Fruit fly (Drosophila melanogaster): ENCODE data around the gene CG42446.

Gene CG42446

DNA sequence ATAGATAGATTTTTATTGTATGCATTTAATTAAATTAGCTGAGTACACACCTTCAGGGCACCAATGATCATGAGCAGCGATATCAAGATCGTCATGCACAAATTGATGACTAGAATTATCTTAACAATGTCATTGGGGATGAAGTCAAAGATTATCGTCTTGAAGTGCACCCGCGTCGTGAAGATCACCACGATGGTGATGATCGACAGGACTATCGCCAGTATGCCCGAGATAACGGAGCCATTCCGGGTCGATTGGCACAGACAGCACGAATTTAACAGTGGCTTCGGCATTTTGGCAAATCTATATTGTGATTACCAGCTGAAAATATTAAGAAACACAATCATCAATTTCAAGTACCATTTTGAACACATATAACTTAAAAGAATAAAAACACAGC lies 7.9 kb downstream of the CG42446 start:
- no peak for TF ChIP-seq Dfd (GFP tag; optimal IDR thresholded peaks at IDR 0.05)
- TF ChIP-seq h (GFP tag; optimal IDR thresholded peaks at IDR 0.05): no peak
- no peak for TF ChIP-seq ey (GFP tag; optimal IDR thresholded peaks at IDR 0.05)
- no peak for TF ChIP-seq brk (GFP tag; optimal IDR thresholded peaks at IDR 0.05)

DNA sequence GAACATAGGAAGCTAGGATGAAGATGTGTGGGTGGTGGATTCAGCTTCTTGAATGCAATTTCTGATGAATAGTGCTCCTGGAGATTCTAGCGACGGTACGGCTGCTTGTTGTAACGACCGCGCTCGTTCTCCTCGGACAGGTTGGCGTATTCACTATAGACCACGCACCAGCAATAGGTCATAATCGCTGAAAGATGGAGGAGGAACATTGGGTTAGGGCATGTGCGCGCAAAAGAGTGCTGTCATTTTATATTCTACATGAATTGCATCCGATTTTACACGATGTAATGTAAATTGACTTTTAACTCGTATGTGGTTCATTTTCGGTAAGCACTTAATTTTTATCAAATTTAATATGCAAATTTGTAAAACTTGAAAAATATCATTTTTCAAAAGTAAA lies 8.9 kb downstream of the CG42446 start:
- TF ChIP-seq Myc (optimal IDR thresholded peaks at IDR 0.05): peak; percentile 21
- no peak for TF ChIP-seq dmrt93B (GFP tag; optimal IDR thresholded peaks at IDR 0.05)

DNA sequence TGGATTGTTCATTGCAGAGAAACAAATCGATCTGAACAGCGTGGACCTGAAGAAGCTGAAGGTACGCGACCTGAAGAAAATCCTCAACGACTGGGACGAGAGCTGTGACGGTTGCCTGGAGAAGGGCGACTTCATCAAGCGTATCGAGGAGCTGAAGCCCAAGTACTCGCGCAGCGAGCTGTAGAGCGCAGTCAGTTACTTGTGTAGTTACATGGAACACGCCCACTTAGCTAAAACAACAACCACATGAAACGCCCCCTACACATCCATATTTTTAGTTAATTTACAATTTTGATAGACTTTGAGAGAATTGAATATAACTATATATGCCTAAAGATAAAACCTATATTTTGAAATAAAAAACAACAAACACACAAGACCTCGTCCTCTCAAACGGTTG lies 9.5 kb downstream of the CG42446 start:
- TF ChIP-seq brk (GFP tag; optimal IDR thresholded peaks at IDR 0.05) (no peak), Abd-B (GFP tag; optimal IDR thresholded peaks at IDR 0.05) (no peak), pan (optimal IDR thresholded peaks at IDR 0.05) (no peak), N (GFP tag; optimal IDR thresholded peaks at IDR 0.05) (no peak), h (GFP tag; optimal IDR thresholded peaks at IDR 0.05) (no peak), CG9705 (GFP tag; optimal IDR thresholded peaks at IDR 0.05) (no peak), tai (GFP tag; optimal IDR thresholded peaks at IDR 0.05) (no peak), OdsH (GFP tag; optimal IDR thresholded peaks at IDR 0.05) (no peak), CG32264 (GFP tag; optimal IDR thresholded peaks at IDR 0.05) (no peak), sv (GFP tag; optimal IDR thresholded peaks at IDR 0.05) (no peak), Dif (GFP tag; optimal IDR thresholded peaks at IDR 0.05; ENCODE audit: partially characterized antibody) (no peak)

DNA sequence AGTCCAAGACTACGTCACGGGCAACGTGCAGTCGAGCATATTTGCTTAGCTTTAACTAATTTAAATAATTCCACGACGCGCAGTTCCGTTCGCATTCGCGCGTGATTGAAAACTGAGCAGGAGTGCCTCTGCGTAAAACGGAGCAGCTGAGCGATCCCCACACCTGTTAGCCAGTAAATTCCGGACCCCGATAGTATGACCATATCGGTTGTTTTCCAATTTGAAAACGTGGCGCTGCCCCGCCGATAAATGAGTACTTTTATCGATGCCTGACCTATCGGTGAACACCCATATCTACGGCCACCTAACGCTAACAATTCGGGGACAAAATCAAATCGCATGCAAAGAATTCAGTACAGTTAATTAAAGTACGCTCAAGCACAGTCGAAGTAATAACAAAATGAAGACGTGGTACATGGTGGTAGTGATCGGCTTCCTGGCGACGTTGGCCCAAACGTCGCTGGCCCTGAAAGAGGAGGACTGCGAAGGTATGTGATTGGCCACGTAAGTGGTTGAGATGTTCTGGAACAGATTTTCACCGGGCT lies 10.7 kb downstream of the CG42446 start, which contains the start of the genes CG14879 and Manf:
Gene CG14879 (minus strand): TSS at position 116 of the 545 bp plus-strand sequence.
Gene Manf (plus strand): TSS at position 294 of the 545 bp plus-strand sequence.
- TF ChIP-seq h (GFP tag; optimal IDR thresholded peaks at IDR 0.05) (peak; percentile 26), brk (GFP tag; optimal IDR thresholded peaks at IDR 0.05) (no peak), rgr (GFP tag; optimal IDR thresholded peaks at IDR 0.05) (peak; percentile 20), CrebA (GFP tag; optimal IDR thresholded peaks at IDR 0.05; ENCODE audit: borderline replicate concordance) (peak; percentile 92), pan (optimal IDR thresholded peaks at IDR 0.05) (no peak), Hnf4 (GFP tag; optimal IDR thresholded peaks at IDR 0.05) (peak; percentile 22), Rel (GFP tag; optimal IDR thresholded peaks at IDR 0.05) (no peak), Rel (tag; optimal IDR thresholded peaks at IDR 0.05) (peak; percentile 69), Hr83 (GFP tag; optimal IDR thresholded peaks at IDR 0.05; ENCODE audit: poor library complexity, severe bottlenecking) (peak; percentile 17), lola (GFP tag; optimal IDR thresholded peaks at IDR 0.05) (no peak)

DNA sequence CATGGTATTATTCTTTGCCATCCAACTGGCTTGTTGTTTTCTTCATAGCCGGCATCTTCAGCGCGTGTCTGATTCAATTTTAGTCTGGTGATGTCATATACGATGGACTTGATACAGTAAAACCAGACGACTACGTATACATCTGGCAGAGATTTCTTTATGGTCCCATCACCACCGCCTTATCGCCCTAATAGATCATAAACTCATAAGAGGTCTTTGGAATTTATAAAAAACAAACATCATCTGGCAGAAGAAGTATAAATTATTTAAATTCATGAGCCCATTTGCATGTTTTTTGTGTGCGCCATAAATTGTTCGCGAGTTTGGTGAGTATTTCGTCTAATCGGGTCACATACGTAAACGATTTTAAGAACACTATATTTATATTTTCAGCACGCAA lies 11.6 kb downstream of the CG42446 start:
- TF ChIP-seq ey (GFP tag; optimal IDR thresholded peaks at IDR 0.05) (no peak), usp (GFP tag; optimal IDR thresholded peaks at IDR 0.05) (no peak), rgr (GFP tag; optimal IDR thresholded peaks at IDR 0.05) (no peak)

DNA sequence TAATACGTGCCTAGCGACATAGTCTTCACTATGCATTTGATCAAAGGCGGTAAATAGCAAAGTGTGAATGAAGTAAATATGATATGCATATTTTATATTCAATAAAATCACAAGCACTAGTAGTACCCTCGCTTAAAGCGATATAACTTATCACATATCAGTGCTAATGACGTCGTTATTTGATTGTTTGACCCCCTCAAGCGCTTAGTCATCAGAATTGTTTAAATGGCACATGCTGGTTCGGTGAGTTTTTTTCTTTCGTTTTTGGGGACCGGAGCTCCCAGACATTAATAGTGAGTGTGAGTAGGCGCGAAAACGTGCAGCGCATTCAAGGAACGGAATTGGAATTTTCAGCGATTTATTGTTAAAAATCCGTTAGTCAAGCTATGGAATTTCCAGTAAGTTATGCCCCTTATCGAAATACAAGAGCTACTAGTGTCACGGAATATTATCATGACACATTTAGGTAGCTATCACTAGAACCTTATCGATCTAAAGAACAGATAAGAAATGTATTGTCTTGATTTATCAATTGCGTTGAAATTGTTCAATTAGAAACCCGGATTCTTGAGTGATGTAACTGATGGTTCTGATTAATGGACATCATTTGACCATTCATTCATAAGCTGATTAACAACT lies 12.2 kb downstream of the CG42446 start:
- no peak for TF ChIP-seq Myc (optimal IDR thresholded peaks at IDR 0.05)
- TF ChIP-seq dl (GFP tag; optimal IDR thresholded peaks at IDR 0.05; ENCODE audit: insufficient read depth in 1 of 2, partially characterized antibody in 2 of 2): no peak
- no peak for TF ChIP-seq Jra (GFP tag; optimal IDR thresholded peaks at IDR 0.05)
- no peak for TF ChIP-seq h (GFP tag; optimal IDR thresholded peaks at IDR 0.05)
- TF ChIP-seq HLH106 (tag; optimal IDR thresholded peaks at IDR 0.05): no peak
- TF ChIP-seq CG32264 (GFP tag; optimal IDR thresholded peaks at IDR 0.05): no peak

DNA sequence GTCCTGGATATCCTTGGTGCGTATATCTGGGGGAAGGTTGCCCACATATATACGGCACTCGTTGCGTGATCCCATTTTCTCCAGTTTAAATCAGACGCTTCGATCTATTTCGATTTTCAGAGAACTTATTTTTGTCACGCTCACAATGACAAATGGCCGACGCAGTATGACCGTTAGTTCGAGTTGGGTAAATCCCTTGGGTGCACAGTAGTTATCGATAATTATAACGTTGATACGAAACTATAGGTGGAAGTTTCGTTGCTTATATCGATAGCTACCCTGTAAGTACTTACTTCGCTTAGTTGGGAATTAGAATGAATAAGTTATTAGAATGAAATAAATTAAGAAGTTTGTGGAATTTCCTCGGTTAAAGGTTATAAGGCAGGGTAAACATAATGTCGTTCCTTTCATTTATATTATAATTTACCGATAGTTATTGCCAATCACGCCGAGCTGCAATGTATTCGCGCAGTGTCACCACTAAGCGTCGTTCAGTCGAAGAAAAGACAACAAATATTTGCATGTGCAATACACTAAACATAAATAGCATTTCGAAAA lies 18.0 kb downstream of the CG42446 start, which contains the start of the genes SF2 and pad:
Gene SF2 (minus strand): TSS at position 172 of the 558 bp plus-strand sequence.
Gene pad (plus strand): TSS at position 502 of the 558 bp plus-strand sequence.
- peak in 1 of 2 experiments; percentile 87 for TF ChIP-seq foxo (GFP tag; optimal IDR thresholded peaks at IDR 0.05)
- TF ChIP-seq dmrt93B (GFP tag; optimal IDR thresholded peaks at IDR 0.05): peak; percentile 69
- TF ChIP-seq Dif (GFP tag; optimal IDR thresholded peaks at IDR 0.05; ENCODE audit: partially characterized antibody): no peak
- peak; percentile 70 for TF ChIP-seq dsf (GFP tag; optimal IDR thresholded peaks at IDR 0.05; ENCODE audit: borderline replicate concordance)
- TF ChIP-seq fru (GFP tag; optimal IDR thresholded peaks at IDR 0.05): peak; percentile 87
- TF ChIP-seq br (GFP tag; optimal IDR thresholded peaks at IDR 0.05): peak; percentile 81
- TF ChIP-seq Hnf4 (GFP tag; optimal IDR thresholded peaks at IDR 0.05): peak; percentile 87
- peak; percentile 82 for TF ChIP-seq ey (GFP tag; optimal IDR thresholded peaks at IDR 0.05)
- TF ChIP-seq dl (GFP tag; optimal IDR thresholded peaks at IDR 0.05; ENCODE audit: insufficient read depth in 1 of 2, partially characterized antibody in 2 of 2): no peak
- TF ChIP-seq CG9705 (GFP tag; optimal IDR thresholded peaks at IDR 0.05): peak; percentile 73
- no peak for TF ChIP-seq Rel (GFP tag; optimal IDR thresholded peaks at IDR 0.05)
- peak; percentile 94 for TF ChIP-seq Rel (tag; optimal IDR thresholded peaks at IDR 0.05)
- TF ChIP-seq GATAd (GFP tag; optimal IDR thresholded peaks at IDR 0.05): no peak
- no peak for TF ChIP-seq brk (GFP tag; optimal IDR thresholded peaks at IDR 0.05)
- TF ChIP-seq h (GFP tag; optimal IDR thresholded peaks at IDR 0.05): peak; percentile 89
- TF ChIP-seq Myc (optimal IDR thresholded peaks at IDR 0.05): peak; percentile 48
- TF ChIP-seq pan (optimal IDR thresholded peaks at IDR 0.05): no peak
- peak; percentile 62 for TF ChIP-seq sv (GFP tag; optimal IDR thresholded peaks at IDR 0.05)
- no peak for TF ChIP-seq CrebA (GFP tag; optimal IDR thresholded peaks at IDR 0.05; ENCODE audit: borderline replicate concordance)
- TF ChIP-seq Jra (GFP tag; optimal IDR thresholded peaks at IDR 0.05): peak; percentile 88
- no peak for TF ChIP-seq Abd-B (GFP tag; optimal IDR thresholded peaks at IDR 0.05)
- peak; percentile 52 for TF ChIP-seq CG32264 (GFP tag; optimal IDR thresholded peaks at IDR 0.05)
- peak; percentile 72 for TF ChIP-seq OdsH (GFP tag; optimal IDR thresholded peaks at IDR 0.05)
- TF ChIP-seq woc (GFP tag; optimal IDR thresholded peaks at IDR 0.05): peak; percentile 95
- TF ChIP-seq rgr (GFP tag; optimal IDR thresholded peaks at IDR 0.05): peak; percentile 83
